Fruit fly (Drosophila melanogaster) whole organism, adult: ENCODE results near the gene CG14840.
A peak's percentile ranks its signal among the peaks of the same experiment; 100 is the strongest.

ENCODE experiments used
- CG11617 ChIP-seq: fragments of 200-800 bp; sonication (Bioruptor generic); optimal IDR thresholded peaks from 2 replicates; lab custom pipeline; 2017; ENCODE audit warnings: mild to moderate bottlenecking, missing biosample characterization, missing genetic modification reagents, missing genetic modification characterization
- CG12768 ChIP-seq: fragments of 200-800 bp; sonication (Bioruptor generic); optimal IDR thresholded peaks from 2 replicates; lab custom pipeline; 2017; ENCODE audit warnings: missing biosample characterization, missing genetic modification characterization, mild to moderate bottlenecking, moderate library complexity, missing genetic modification reagents
- CG14711 ChIP-seq: fragments of 200-800 bp; sonication (Bioruptor generic); optimal IDR thresholded peaks from 2 replicates; lab custom pipeline; 2018; ENCODE audit warnings: missing biosample characterization, mild to moderate bottlenecking, missing genetic modification characterization, moderate library complexity
- CG1620 ChIP-seq: fragments of 200-800 bp; sonication (Bioruptor generic); optimal IDR thresholded peaks from 2 replicates; lab custom pipeline; 2016; ENCODE audit warnings: missing biosample characterization, missing genetic modification characterization
- CG33017 ChIP-seq: fragments of 200-800 bp; sonication (Bioruptor generic); optimal IDR thresholded peaks from 2 replicates; lab custom pipeline; 2018; ENCODE audit warnings: missing biosample characterization, mild to moderate bottlenecking, missing genetic modification characterization, moderate library complexity
- CG5204 ChIP-seq: fragments of 200-800 bp; sonication (Bioruptor generic); optimal IDR thresholded peaks from 2 replicates; lab custom pipeline; 2016; ENCODE audit warnings: missing biosample characterization, missing genetic modification characterization
- CG7045 ChIP-seq: fragments of 200-800 bp; sonication (Bioruptor generic); optimal IDR thresholded peaks from 2 replicates; lab custom pipeline; 2017; ENCODE audit warnings: missing biosample characterization, mild to moderate bottlenecking, missing genetic modification characterization
- CG7101 ChIP-seq: fragments of 200-800 bp; sonication (Bioruptor generic); optimal IDR thresholded peaks from 2 replicates; lab custom pipeline; 2018; ENCODE audit warnings: missing biosample characterization, mild to moderate bottlenecking, missing genetic modification characterization, moderate library complexity
- Clk ChIP-seq: fragments of 200-800 bp; sonication (Bioruptor generic); optimal IDR thresholded peaks from 2 replicates; lab custom pipeline; 2017; ENCODE audit warnings: missing biosample characterization, missing genetic modification characterization
- Crg-1 ChIP-seq: fragments of 200-800 bp; sonication (Bioruptor generic); optimal IDR thresholded peaks from 2 replicates; lab custom pipeline; 2016; ENCODE audit warnings: missing biosample characterization, missing genetic modification characterization
- Hr96 ChIP-seq: fragments of 200-800 bp; sonication (Bioruptor generic); optimal IDR thresholded peaks from 2 replicates; lab custom pipeline; 2016; ENCODE audit warnings: missing biosample characterization, missing genetic modification characterization
- Mnt ChIP-seq: fragments of 200-800 bp; sonication (Bioruptor generic); optimal IDR thresholded peaks from 2 replicates; lab custom pipeline; 2016; ENCODE audit warnings: missing biosample characterization, mild to moderate bottlenecking, missing genetic modification characterization
- bab1 ChIP-seq: fragments of 200-800 bp; sonication (Bioruptor generic); optimal IDR thresholded peaks from 3 replicates; lab custom pipeline; 2019; ENCODE audit warnings: missing biosample characterization, mild to moderate bottlenecking, missing genetic modification characterization, moderate library complexity
- cic ChIP-seq: fragments of 200-800 bp; sonication (Bioruptor generic); optimal IDR thresholded peaks from 2 replicates; lab custom pipeline; 2017; ENCODE audit warnings: missing biosample characterization, mild to moderate bottlenecking, missing genetic modification characterization, moderate library complexity
- cnc ChIP-seq, 2 experiments: fragments of >200 bp; optimal IDR thresholded peaks; 2 replicates each; lab custom pipeline; 2017
- kay ChIP-seq: fragments of 200-800 bp; sonication (Bioruptor generic); peaks from one replicate; lab custom pipeline; 2016; ENCODE audit warnings: missing biosample characterization, missing genetic modification characterization, borderline replicate concordance
- ovo ChIP-seq: fragments of 200-800 bp; sonication (Bioruptor generic); optimal IDR thresholded peaks from 2 replicates; lab custom pipeline; 2016; ENCODE audit warnings: missing biosample characterization, missing genetic modification characterization
- pad ChIP-seq: fragments of 200-800 bp; sonication (Bioruptor generic); optimal IDR thresholded peaks from 3 replicates; lab custom pipeline; 2017; ENCODE audit warnings: missing biosample characterization, missing genetic modification characterization, mild to moderate bottlenecking, moderate library complexity, missing genetic modification reagents
- tj ChIP-seq: fragments of 200-800 bp; sonication (Bioruptor generic); optimal IDR thresholded peaks from 3 replicates; lab custom pipeline; 2017; ENCODE audit warnings: missing biosample characterization, mild to moderate bottlenecking, missing genetic modification characterization, moderate library complexity
- toe ChIP-seq: fragments of 200-800 bp; sonication (Bioruptor generic); optimal IDR thresholded peaks from 2 replicates; lab custom pipeline; 2016; ENCODE audit warnings: missing biosample characterization, missing genetic modification characterization

CG14840 gene

dm6 chr3R:14287980-14288379 is 27.0 kb upstream of the CG14840 start:
- TF ChIP-seq cic (GFP tag; lab: Kevin White, UChicago) (no peak), kay (GFP tag; lab: Kevin White, UChicago) (peak; percentile 46), Clk (GFP tag; lab: Kevin White, UChicago) (no peak), toe (GFP tag; lab: Kevin White, UChicago) (no peak)

dm6 chr3R:14286320-14287190 is 25.5 kb upstream of the CG14840 start, which contains the start of gene trx:
Gene trx, minus strand, starts transcription at chr3R:14286903.
- no peak for TF ChIP-seq CG7045 (GFP tag; lab: Kevin White, UChicago)
- peak; percentile 41 for TF ChIP-seq cic (GFP tag; lab: Kevin White, UChicago)
- TF ChIP-seq CG14711 (tag; lab: Kevin White, UChicago), result peak; percentile 16
- TF ChIP-seq CG1620, result peak; percentile 23
- peak; percentile 31 for TF ChIP-seq CG12768
- TF ChIP-seq ovo (GFP tag; lab: Kevin White, UChicago), result no peak
- no peak for TF ChIP-seq Crg-1 (GFP tag; lab: Kevin White, UChicago)
- no peak for TF ChIP-seq Clk (GFP tag; lab: Kevin White, UChicago)
- no peak for TF ChIP-seq pad (GFP tag; lab: Kevin White, UChicago)
- TF ChIP-seq CG5204 (GFP tag; lab: Kevin White, UChicago), result no peak
- TF ChIP-seq CG33017, result no peak
- no peak for TF ChIP-seq kay (GFP tag; lab: Kevin White, UChicago)
- TF ChIP-seq Hr96, result no peak
- TF ChIP-seq toe (GFP tag; lab: Kevin White, UChicago), result no peak
- no peak for TF ChIP-seq cnc (optimal IDR thresholded peaks at IDR 0.05; lab: Kevin White, UChicago)
- TF ChIP-seq CG7101, result no peak
- TF ChIP-seq Mnt (GFP tag; lab: Kevin White, UChicago), result peak; percentile 20
- TF ChIP-seq CG11617 (GFP tag; lab: Kevin White, UChicago), result no peak
- no peak for TF ChIP-seq tj
- TF ChIP-seq bab1, result peak; percentile 31

- TF ChIP-seq kay (GFP tag; lab: Kevin White, UChicago), result peak; percentile 96
- TF ChIP-seq bab1, result no peak
- peak; percentile 96 for TF ChIP-seq ovo (GFP tag; lab: Kevin White, UChicago)
- peak; percentile 39 for TF ChIP-seq CG7045 (GFP tag; lab: Kevin White, UChicago)
- TF ChIP-seq CG1620, result no peak
- peak; percentile 37 for TF ChIP-seq Mnt (GFP tag; lab: Kevin White, UChicago)
- peak; percentile 1 for TF ChIP-seq pad (GFP tag; lab: Kevin White, UChicago)
- TF ChIP-seq cic (GFP tag; lab: Kevin White, UChicago), result peak; percentile 76
- TF ChIP-seq toe (GFP tag; lab: Kevin White, UChicago), result no peak
- peak; percentile 9 for TF ChIP-seq CG7101
- TF ChIP-seq CG14711 (tag; lab: Kevin White, UChicago), result peak; percentile 5
- no peak for TF ChIP-seq Clk (GFP tag; lab: Kevin White, UChicago)
- no peak for TF ChIP-seq CG12768
- peak; percentile 58 for TF ChIP-seq CG5204 (GFP tag; lab: Kevin White, UChicago)
Measured at dm6 chr3R:14285059-14285953, 24.3 kb upstream of the CG14840 start.

- TF ChIP-seq tj (no peak), Hr96 (peak; percentile 12), CG7101 (peak; percentile 17), CG33017 (peak; percentile 1)
Measured at dm6 chr3R:14284422-14284760, 23.4 kb upstream of the CG14840 start.

- peak; percentile 88 for TF ChIP-seq CG11617 (GFP tag; lab: Kevin White, UChicago)
- TF ChIP-seq cic (GFP tag; lab: Kevin White, UChicago), result peak; percentile 71
- peak; percentile 89 for TF ChIP-seq Clk (GFP tag; lab: Kevin White, UChicago)
- peak; percentile 72 for TF ChIP-seq pad (GFP tag; lab: Kevin White, UChicago)
- peak; percentile 66 for TF ChIP-seq Crg-1 (GFP tag; lab: Kevin White, UChicago)
- peak; percentile 91 for TF ChIP-seq CG12768
- TF ChIP-seq bab1, result peak; percentile 74
- TF ChIP-seq Mnt (GFP tag; lab: Kevin White, UChicago), result peak; percentile 57
- TF ChIP-seq CG1620, result peak; percentile 41
- TF ChIP-seq CG7045 (GFP tag; lab: Kevin White, UChicago), result peak; percentile 94
- TF ChIP-seq ovo (GFP tag; lab: Kevin White, UChicago), result peak; percentile 32
- no peak for TF ChIP-seq cnc (optimal IDR thresholded peaks at IDR 0.05; lab: Kevin White, UChicago)
- no peak for TF ChIP-seq kay (GFP tag; lab: Kevin White, UChicago)
- TF ChIP-seq toe (GFP tag; lab: Kevin White, UChicago), result peak; percentile 71
- TF ChIP-seq CG14711 (tag; lab: Kevin White, UChicago), result peak; percentile 92
- peak; percentile 60 for TF ChIP-seq Hr96
- TF ChIP-seq tj, result peak; percentile 67
- TF ChIP-seq CG7101, result peak; percentile 95
- peak; percentile 95 for TF ChIP-seq CG33017
- TF ChIP-seq CG5204 (GFP tag; lab: Kevin White, UChicago), result peak; percentile 93
Measured at dm6 chr3R:14283754-14284421, 22.9 kb upstream of the CG14840 start.
